Worm (Caenorhabditis elegans) whole organism, L3 larva: ENCODE data around the gene arrd-25.

Source experiments
- ama-1 ChIP-seq: fragments of 150-350 bp; optimal IDR thresholded peaks from 2 replicates; lab custom pipeline; 2018
- elt-1 ChIP-seq: fragments of 150-350 bp; optimal IDR thresholded peaks from 2 replicates; lab custom pipeline; 2014; ENCODE audit warnings: missing biosample characterization, missing genetic modification characterization
- elt-3 ChIP-seq, 3 experiments: fragments of 150-350 bp in 1 of 3; sonication (generic microtip) in 2 of 3; optimal IDR thresholded peaks; 2 replicates in 2 of 3; 4 replicates in 1 of 3; lab custom pipeline; 2014 to 2017; ENCODE audit warnings: missing biosample characterization in 3 of 3, missing genetic modification characterization in 3 of 3
- nfya-1 ChIP-seq: sonication (generic microtip); optimal IDR thresholded peaks from 2 replicates; lab custom pipeline; 2017; ENCODE audit warnings: missing genetic modification characterization, mild to moderate bottlenecking, missing compliant biosample characterization, antibody characterized with exemption, moderate library complexity; ENCODE audit not compliant: insufficient read depth
- unc-39 ChIP-seq: sonication (generic microtip); optimal IDR thresholded peaks from 4 replicates; lab custom pipeline; 2017; ENCODE audit warnings: missing biosample characterization, missing genetic modification characterization

ce11 chrX:14033494-14033893 lies at the start of gene arrd-25:
- TF ChIP-seq elt-3 (tag; optimal IDR thresholded peaks at IDR 0.05; lab: Kevin White, UChicago), result no peak
- no peak for TF ChIP-seq ama-1 (lab: Kevin White, UChicago)
- TF ChIP-seq nfya-1 (tag; lab: Kevin White, UChicago), result no peak
- TF ChIP-seq elt-1 (tag; lab: Kevin White, UChicago), result no peak
- TF ChIP-seq unc-39, result no peak
